Fruit fly (Drosophila melanogaster) whole organism, embryonic: ENCODE measurements around the gene CG32036.

Experiments
- CG1529 ChIP-seq: fragments of 200-800 bp; sonication (Bioruptor generic); optimal IDR thresholded peaks from 3 replicates; lab custom pipeline; 2018; ENCODE audit warnings: missing biosample characterization, missing genetic modification characterization
- CG4730 ChIP-seq: fragments of 200-800 bp; sonication (Bioruptor generic); IDR thresholded peaks from 2 replicates; pipeline ENCODE4 v1.3.6; 2022; ENCODE audit warnings: missing biosample characterization, missing genetic modification characterization
- CG6689 ChIP-seq: fragments of 200-800 bp; sonication (Bioruptor generic); IDR thresholded peaks from 2 replicates; pipeline ENCODE4 v1.3.6; 2022; ENCODE audit warnings: missing biosample characterization, missing genetic modification characterization
- Hr78 ChIP-seq, 2 experiments: fragments of 200-800 bp in 1 of 2; fragments of >200 bp in 1 of 2; sonication (Bioruptor generic) in 1 of 2; optimal IDR thresholded peaks; 2 replicates each; lab custom pipeline; 2017 to 2019; ENCODE audit warnings: missing biosample characterization in 2 of 2, missing genetic modification characterization in 2 of 2, mild to moderate bottlenecking in 1 of 2, moderate library complexity in 1 of 2
- abd-A ChIP-seq: fragments of 200-800 bp; sonication (Bioruptor generic); optimal IDR thresholded peaks from 3 replicates; lab custom pipeline; 2019; ENCODE audit warnings: missing biosample characterization, mild to moderate bottlenecking, missing genetic modification characterization, moderate library complexity
- ara ChIP-seq: fragments of 200-800 bp; sonication (Bioruptor generic); IDR thresholded peaks from 2 replicates; pipeline ENCODE4 v1.3.6; 2022; ENCODE audit warnings: missing biosample characterization, missing genetic modification characterization
- ewg ChIP-seq: fragments of 200-800 bp; sonication (Bioruptor generic); optimal IDR thresholded peaks from 3 replicates; lab custom pipeline; 2017; ENCODE audit warnings: mild to moderate bottlenecking, missing biosample characterization, missing genetic modification reagents, missing genetic modification characterization
- eyg ChIP-seq: fragments of 200-800 bp; sonication (Bioruptor generic); optimal IDR thresholded peaks from 3 replicates; lab custom pipeline; 2016; ENCODE audit warnings: missing biosample characterization, missing genetic modification characterization
- pan ChIP-seq, 4 experiments: fragments of >200 bp in 3 of 4; fragments of 200-800 bp in 1 of 4; sonication (Bioruptor generic) in 1 of 4; optimal IDR thresholded peaks in 3 of 4; IDR thresholded peaks in 1 of 4; 2 replicates each; pipeline versions ENCODE4 v1.3.6 to Lab custom; 2017 to 2022; ENCODE audit warnings: missing biosample characterization in 2 of 4, missing genetic modification characterization in 2 of 4, mixed read lengths in 1 of 4

dm6 chr3L:9502856-9503255 is 13.8 kb upstream of the CG32036 start:
- TF ChIP-seq ewg (GFP tag; lab: Kevin White, UChicago): no peak
- no peak for TF ChIP-seq pan (optimal IDR thresholded peaks at IDR 0.05; lab: Kevin White, UChicago)
- no peak for TF ChIP-seq pan (GFP tag; optimal IDR thresholded peaks at IDR 0.05 in 1 of 2, IDR thresholded peaks at IDR 0.05 in 1 of 2)
- TF ChIP-seq CG4730 (GFP tag; lab: Robert Waterston, UW): no peak
- no peak for TF ChIP-seq CG6689
- no peak for TF ChIP-seq Hr78 (GFP tag; optimal IDR thresholded peaks at IDR 0.05; lab: Kevin White, UChicago)
- TF ChIP-seq CG1529 (GFP tag; lab: Kevin White, UChicago): no peak
- TF ChIP-seq eyg (GFP tag; lab: Kevin White, UChicago): no peak
- TF ChIP-seq abd-A (tag; lab: Kevin White, UChicago): no peak
- no peak for TF ChIP-seq ara
